Worm (Caenorhabditis elegans) whole organism, late embryonic: ENCODE results near the gene srxa-6.
A peak's percentile ranks its signal among the peaks of the same experiment; 100 is the strongest.

ENCODE experiments used
- C08G9.2 ChIP-seq: sonication (generic microtip); optimal IDR thresholded peaks from 2 replicates; lab custom pipeline; 2016; ENCODE audit warnings: mild to moderate bottlenecking, missing genetic modification characterization, moderate library complexity, missing compliant biosample characterization
- F13H6.1 ChIP-seq: sonication (generic microtip); optimal IDR thresholded peaks from 2 replicates; lab custom pipeline; 2016; ENCODE audit warnings: missing genetic modification characterization, missing compliant biosample characterization
- T23F11.4 ChIP-seq: fragments of 200-800 bp; sonication (Bioruptor generic); optimal IDR thresholded peaks from 2 replicates; lab custom pipeline; 2018; ENCODE audit warnings: mild to moderate bottlenecking, missing genetic modification characterization, missing compliant biosample characterization
- ama-1 ChIP-seq: fragments of 150-350 bp; optimal IDR thresholded peaks from 2 replicates; lab custom pipeline; 2014
- ceh-2 ChIP-seq: sonication (generic microtip); optimal IDR thresholded peaks from 2 replicates; lab custom pipeline; 2016; ENCODE audit warnings: missing genotype, missing genetic modification characterization, missing compliant biosample characterization
- ceh-22 ChIP-seq: sonication (generic microtip); optimal IDR thresholded peaks from 2 replicates; lab custom pipeline; 2017; ENCODE audit warnings: missing biosample characterization, missing genetic modification characterization
- ceh-24 ChIP-seq: sonication (generic microtip); optimal IDR thresholded peaks from 2 replicates; lab custom pipeline; 2016; ENCODE audit warnings: mild to moderate bottlenecking, missing genetic modification characterization, missing compliant biosample characterization
- ceh-30 ChIP-seq: fragments of 150-350 bp; optimal IDR thresholded peaks from 2 replicates; lab custom pipeline; 2014; ENCODE audit warnings: missing biosample characterization, missing genetic modification characterization
- ceh-31 ChIP-seq: sonication (generic microtip); optimal IDR thresholded peaks from 2 replicates; lab custom pipeline; 2016; ENCODE audit warnings: missing genetic modification characterization, missing compliant biosample characterization
- ceh-34 ChIP-seq: sonication (generic microtip); optimal IDR thresholded peaks from 2 replicates; lab custom pipeline; 2016; ENCODE audit warnings: mild to moderate bottlenecking, missing genetic modification characterization, missing compliant biosample characterization
- ceh-45 ChIP-seq: fragments of 200-800 bp; sonication (Bioruptor generic); IDR thresholded peaks from 2 replicates; pipeline ENCODE4 v1.3.6; 2022; ENCODE audit warnings: missing genetic modification reagents, missing genetic modification characterization, missing compliant biosample characterization
- ceh-6 ChIP-seq: fragments of 200-800 bp; sonication (Bioruptor generic); optimal IDR thresholded peaks from 2 replicates; lab custom pipeline; 2018; ENCODE audit warnings: mild to moderate bottlenecking, missing genetic modification characterization, missing compliant biosample characterization
- dmd-4 ChIP-seq: sonication (generic microtip); optimal IDR thresholded peaks from 2 replicates; lab custom pipeline; 2016; ENCODE audit warnings: borderline replicate concordance, missing genetic modification characterization, missing compliant biosample characterization
- elt-2 ChIP-seq: sonication (generic microtip); optimal IDR thresholded peaks from 2 replicates; lab custom pipeline; 2016; ENCODE audit warnings: missing genetic modification reagents, missing genetic modification characterization, missing compliant biosample characterization
- elt-4 ChIP-seq: sonication (generic microtip); optimal IDR thresholded peaks from 2 replicates; lab custom pipeline; 2016; ENCODE audit warnings: missing genetic modification characterization, missing compliant biosample characterization
- ets-4 ChIP-seq: sonication (generic microtip); optimal IDR thresholded peaks from 2 replicates; lab custom pipeline; 2016; ENCODE audit warnings: missing genetic modification characterization, missing compliant biosample characterization
- fax-1 ChIP-seq: sonication (generic microtip); optimal IDR thresholded peaks from 2 replicates; lab custom pipeline; 2016; ENCODE audit warnings: missing genotype, missing genetic modification characterization, missing compliant biosample characterization
- fkh-10 ChIP-seq: fragments of 150-350 bp; optimal IDR thresholded peaks from 2 replicates; lab custom pipeline; 2014; ENCODE audit warnings: missing biosample characterization, missing genetic modification reagents, missing genetic modification characterization
- fkh-6 ChIP-seq: sonication (generic microtip); optimal IDR thresholded peaks from 2 replicates; lab custom pipeline; 2016; ENCODE audit warnings: missing genetic modification characterization, missing compliant biosample characterization
- gmeb-2 ChIP-seq: sonication (generic microtip); optimal IDR thresholded peaks from 2 replicates; lab custom pipeline; 2016; ENCODE audit warnings: missing genetic modification characterization, inconsistent platforms, missing compliant biosample characterization
- hlh-15 ChIP-seq: sonication (generic microtip); optimal IDR thresholded peaks from 2 replicates; lab custom pipeline; 2016; ENCODE audit warnings: missing genetic modification characterization, missing compliant biosample characterization
- hlh-30 ChIP-seq: sonication (generic microtip); optimal IDR thresholded peaks from 2 replicates; lab custom pipeline; 2017; ENCODE audit warnings: antibody characterized with exemption, missing genetic modification characterization, missing compliant biosample characterization; ENCODE audit not compliant: insufficient read depth
- lim-6 ChIP-seq: sonication (generic microtip); optimal IDR thresholded peaks from 2 replicates; lab custom pipeline; 2016; ENCODE audit warnings: missing genetic modification characterization, missing compliant biosample characterization
- lin-11 ChIP-seq: fragments of 200-800 bp; sonication (Bioruptor generic); optimal IDR thresholded peaks from 2 replicates; lab custom pipeline; 2018; ENCODE audit warnings: mild to moderate bottlenecking, missing genetic modification characterization, missing compliant biosample characterization
- madf-2 ChIP-seq: sonication (generic microtip); optimal IDR thresholded peaks from 2 replicates; lab custom pipeline; 2017; ENCODE audit warnings: missing genetic modification characterization, missing compliant biosample characterization
- mec-3 ChIP-seq: sonication (generic microtip); optimal IDR thresholded peaks from 2 replicates; lab custom pipeline; 2016; ENCODE audit warnings: borderline replicate concordance, missing genetic modification characterization, missing compliant biosample characterization
- nfya-1 ChIP-seq: sonication (generic microtip); optimal IDR thresholded peaks from 2 replicates; lab custom pipeline; 2017; ENCODE audit warnings: missing genetic modification characterization, mild to moderate bottlenecking, missing compliant biosample characterization, antibody characterized with exemption, moderate library complexity
- nhr-232 ChIP-seq: sonication (generic microtip); optimal IDR thresholded peaks from 2 replicates; lab custom pipeline; 2016; ENCODE audit warnings: missing genetic modification characterization, missing compliant biosample characterization
- pag-3 ChIP-seq: sonication (generic microtip); optimal IDR thresholded peaks from 2 replicates; lab custom pipeline; 2016; ENCODE audit warnings: missing compliant biosample characterization, missing genetic modification characterization, borderline replicate concordance
- pat-9 ChIP-seq: fragments of 200-800 bp; sonication (Bioruptor generic); optimal IDR thresholded peaks from 2 replicates; lab custom pipeline; 2018; ENCODE audit warnings: mild to moderate bottlenecking, missing genetic modification characterization, moderate library complexity, missing compliant biosample characterization
- pax-1 ChIP-seq: fragments of 150-350 bp; optimal IDR thresholded peaks from 2 replicates; lab custom pipeline; 2014; ENCODE audit warnings: missing biosample characterization, missing genetic modification characterization
- pha-2 ChIP-seq: sonication (generic microtip); optimal IDR thresholded peaks from 2 replicates; lab custom pipeline; 2017; ENCODE audit warnings: mild to moderate bottlenecking, missing genetic modification characterization, missing compliant biosample characterization
- pha-4 ChIP-seq: fragments of 150-350 bp; optimal IDR thresholded peaks from 2 replicates; lab custom pipeline; 2018; ENCODE audit warnings: missing biosample characterization, missing genetic modification reagents, missing genetic modification characterization
- pros-1 ChIP-seq: fragments of 150-350 bp; optimal IDR thresholded peaks from 2 replicates; lab custom pipeline; 2014; ENCODE audit warnings: missing biosample characterization, missing genetic modification reagents, missing genetic modification characterization
- ref-2 ChIP-seq: sonication (generic microtip); optimal IDR thresholded peaks from 2 replicates; lab custom pipeline; 2016; ENCODE audit warnings: missing genetic modification characterization, missing compliant biosample characterization
- sdc-2 ChIP-seq: sonication (generic microtip); optimal IDR thresholded peaks from 2 replicates; lab custom pipeline; 2016; ENCODE audit warnings: missing genotype, missing genetic modification characterization, missing compliant biosample characterization
- sox-2 ChIP-seq: fragments of 200-800 bp; sonication (Bioruptor generic); IDR thresholded peaks from 2 replicates; pipeline ENCODE4 v1.3.6; 2022; ENCODE audit warnings: missing genetic modification reagents, missing genetic modification characterization, missing compliant biosample characterization
- sox-4 ChIP-seq: sonication (generic microtip); optimal IDR thresholded peaks from 2 replicates; lab custom pipeline; 2017; ENCODE audit warnings: mild to moderate bottlenecking, missing genetic modification characterization, inconsistent platforms, missing compliant biosample characterization
- syd-9 ChIP-seq: sonication (generic microtip); optimal IDR thresholded peaks from 2 replicates; lab custom pipeline; 2016; ENCODE audit warnings: mild to moderate bottlenecking, missing genetic modification characterization, moderate library complexity, missing compliant biosample characterization
- tbx-2 ChIP-seq: sonication (generic microtip); optimal IDR thresholded peaks from 2 replicates; lab custom pipeline; 2016; ENCODE audit warnings: missing genetic modification characterization, missing compliant biosample characterization
- unc-3 ChIP-seq, 2 experiments: fragments of 200-800 bp in 1 of 2; sonication (Bioruptor generic) in 1 of 2; sonication (generic microtip) in 1 of 2; conservative IDR thresholded peaks in 1 of 2; optimal IDR thresholded peaks in 1 of 2; 2 replicates each; pipeline versions ENCODE4 v1.3.6 to Lab custom; 2016 to 2022; ENCODE audit warnings: missing compliant biosample characterization in 2 of 2, missing genetic modification characterization in 2 of 2, missing genetic modification reagents in 1 of 2
- unc-42 ChIP-seq: sonication (generic microtip); optimal IDR thresholded peaks from 2 replicates; lab custom pipeline; 2016; ENCODE audit warnings: missing genotype, missing genetic modification characterization, missing compliant biosample characterization
- unc-55 ChIP-seq: sonication (generic microtip); optimal IDR thresholded peaks from 2 replicates; lab custom pipeline; 2017; ENCODE audit warnings: missing biosample characterization, missing genetic modification reagents, missing genetic modification characterization
- unc-86 ChIP-seq: sonication (generic microtip); optimal IDR thresholded peaks from 2 replicates; lab custom pipeline; 2016; ENCODE audit warnings: missing genetic modification characterization, missing compliant biosample characterization
- zip-5 ChIP-seq: sonication (generic microtip); optimal IDR thresholded peaks from 2 replicates; lab custom pipeline; 2016; ENCODE audit warnings: missing genetic modification characterization, missing compliant biosample characterization

Gene srxa-6

ce11 chrV:20716830-20717441 is 17.8 kb upstream of the srxa-6 start:
- TF ChIP-seq ets-4 (tag; lab: Kevin White, UChicago) (no peak), ceh-45 (GFP tag; lab: Robert Waterston, UW) (no peak), fkh-10 (GFP tag; lab: Kevin White, UChicago) (no peak), unc-42 (no peak), zip-5 (tag; lab: Kevin White, UChicago) (no peak), fax-1 (tag; lab: Kevin White, UChicago) (no peak), ceh-31 (tag; lab: Kevin White, UChicago) (no peak), ceh-34 (no peak), hlh-30 (no peak), C08G9.2 (tag; lab: Kevin White, UChicago) (no peak), elt-4 (no peak), ceh-24 (no peak), ceh-6 (GFP tag; lab: Kevin White, UChicago) (no peak), pax-1 (tag; lab: Kevin White, UChicago) (no peak), pat-9 (tag; lab: Kevin White, UChicago) (no peak), unc-3 (GFP tag; conservative IDR thresholded peaks at IDR 0.05; lab: Robert Waterston, UW) (no peak), unc-3 (tag; optimal IDR thresholded peaks at IDR 0.05; lab: Kevin White, UChicago) (no peak), pag-3 (tag; lab: Kevin White, UChicago) (no peak)
- TF ChIP-seq, all 69 proteins: peak for 0

ce11 chrV:20721934-20722333 is 12.8 kb upstream of the srxa-6 start, which contains the start of gene Y44A6C.2:
Gene Y44A6C.2 (plus strand): TSS chrV:20722234.
- TF ChIP-seq ceh-30 (no peak), gmeb-2 (tag; lab: Kevin White, UChicago) (no peak), ets-4 (tag; lab: Kevin White, UChicago) (no peak), fkh-6 (no peak), C08G9.2 (tag; lab: Kevin White, UChicago) (no peak)

- no peak for TF ChIP-seq ceh-24
These were observed 12.3 kb upstream of the srxa-6 start for ce11 chrV:20722447-20722846.

DNA sequence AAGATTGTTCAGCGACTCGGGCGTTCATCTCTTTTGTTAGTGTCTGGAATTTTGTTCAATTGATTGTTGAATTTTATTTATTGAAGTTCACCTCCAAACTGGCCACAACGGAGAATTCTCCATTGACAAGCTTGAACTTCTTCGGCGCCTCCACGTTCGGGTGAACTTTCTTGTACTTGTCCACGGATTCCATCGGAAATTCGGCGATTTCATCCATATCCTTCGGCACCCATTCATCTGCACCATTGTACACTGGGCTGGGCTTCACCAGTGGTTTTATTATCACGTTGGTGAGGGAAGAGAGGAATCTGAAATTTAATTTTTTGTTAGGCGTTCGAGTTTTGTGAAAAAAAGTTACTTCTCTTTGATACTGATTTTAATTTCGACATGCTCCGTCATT is 7.3 kb upstream of the srxa-6 start:
- TF ChIP-seq dmd-4 (tag; lab: Kevin White, UChicago) (no peak), lim-6 (no peak), nhr-232 (no peak), lin-11 (no peak), pros-1 (tag; lab: Kevin White, UChicago) (no peak), unc-86 (no peak), pha-4 (tag; lab: Kevin White, UChicago) (no peak), mec-3 (tag; lab: Kevin White, UChicago) (no peak), hlh-30 (no peak)

ce11 chrV:20728763-20729350 is 5.9 kb upstream of the srxa-6 start, which contains the start of gene ipla-3:
Gene ipla-3 (minus strand): TSS chrV:20729272.
- TF ChIP-seq pha-2 (tag; lab: Kevin White, UChicago): peak; percentile 71
- peak; percentile 19 for TF ChIP-seq elt-2 (tag; lab: Kevin White, UChicago)
- peak; percentile 79 for TF ChIP-seq sox-2 (GFP tag; lab: Robert Waterston, UW)
- TF ChIP-seq T23F11.4 (GFP tag; lab: Kevin White, UChicago): no peak
- TF ChIP-seq ceh-2 (tag; lab: Kevin White, UChicago): no peak
- TF ChIP-seq ref-2 (tag; lab: Kevin White, UChicago): no peak
- no peak for TF ChIP-seq unc-42
- TF ChIP-seq ceh-22 (tag; lab: Kevin White, UChicago): no peak
- peak; percentile 63 for TF ChIP-seq unc-55
- TF ChIP-seq unc-3 (GFP tag; conservative IDR thresholded peaks at IDR 0.05; lab: Robert Waterston, UW): no peak
- TF ChIP-seq unc-3 (tag; optimal IDR thresholded peaks at IDR 0.05; lab: Kevin White, UChicago): no peak
- TF ChIP-seq syd-9: no peak
- no peak for TF ChIP-seq madf-2
- TF ChIP-seq fax-1 (tag; lab: Kevin White, UChicago): no peak
- TF ChIP-seq ama-1 (lab: Kevin White, UChicago): no peak
- peak; percentile 23 for TF ChIP-seq tbx-2 (tag; lab: Kevin White, UChicago)
- no peak for TF ChIP-seq pha-4 (tag; lab: Kevin White, UChicago)
- TF ChIP-seq F13H6.1 (tag; lab: Kevin White, UChicago): no peak
- no peak for TF ChIP-seq sox-4 (tag; lab: Kevin White, UChicago)
- TF ChIP-seq sdc-2: no peak
- TF ChIP-seq pat-9 (tag; lab: Kevin White, UChicago): no peak
- TF ChIP-seq nfya-1 (tag; lab: Kevin White, UChicago): peak; percentile 7
- no peak for TF ChIP-seq hlh-15 (tag; lab: Kevin White, UChicago)
